Fruit fly (Drosophila melanogaster) Kc167 (cell line): ENCODE data around the gene CG12075.

Experiments used
- Myc ChIP-seq: fragments of >200 bp; optimal IDR thresholded peaks from 2 replicates; lab custom pipeline; 2017; ENCODE audit warnings: missing external identifiers
- Sin3A ChIP-seq: fragments of >200 bp; optimal IDR thresholded peaks from 2 replicates; lab custom pipeline; 2018; ENCODE audit warnings: missing external identifiers
- h ChIP-seq: fragments of >200 bp; optimal IDR thresholded peaks from 3 replicates; lab custom pipeline; 2018; ENCODE audit warnings: missing external identifiers
- psq ChIP-seq: fragments of >200 bp; optimal IDR thresholded peaks from 2 replicates; lab custom pipeline; 2017; ENCODE audit warnings: missing external identifiers
- ttk ChIP-seq: sonication (Bioruptor generic); optimal IDR thresholded peaks from 2 replicates; lab custom pipeline; 2017; ENCODE audit warnings: missing external identifiers

DNA sequence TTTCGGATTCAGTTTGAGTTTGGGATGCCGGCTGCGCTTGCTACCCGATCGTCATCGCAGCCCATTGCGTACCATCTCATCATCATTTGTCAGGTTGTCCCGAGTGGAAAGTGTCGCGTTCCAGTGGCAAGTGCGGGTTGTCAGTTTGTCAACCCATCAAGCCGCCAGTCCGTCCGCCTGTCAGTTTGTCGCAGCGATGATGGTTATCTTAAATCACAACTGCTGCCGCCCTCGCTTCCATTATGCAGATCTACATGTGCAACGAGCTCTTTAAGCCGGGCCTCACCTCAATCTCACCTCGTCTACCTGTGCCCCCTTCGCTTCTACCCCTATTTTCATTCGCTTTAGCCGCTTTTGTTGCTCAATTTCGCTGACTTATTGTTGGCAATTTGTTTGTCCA is 6.3 kb upstream of the CG12075 start:
- TF ChIP-seq Sin3A (lab: Kevin White, UChicago), result no peak
- no peak for TF ChIP-seq ttk (lab: Kevin White, UChicago)
- no peak for TF ChIP-seq h
- TF ChIP-seq Myc (lab: Kevin White, UChicago), result no peak
- TF ChIP-seq psq (lab: Kevin White, UChicago), result no peak
